Fruit fly (Drosophila melanogaster) whole organism, embryonic: Measurements from ENCODE around the gene Dic1.

ENCODE experiments used
- CG2129 ChIP-seq: fragments of 200-800 bp; sonication (Bioruptor generic); IDR thresholded peaks from 2 replicates; pipeline ENCODE4 v1.3.6; 2022; ENCODE audit warnings: missing biosample characterization, missing genetic modification characterization; ENCODE audit not compliant: partially characterized antibody
- pan ChIP-seq, 4 experiments: fragments of >200 bp in 3 of 4; fragments of 200-800 bp in 1 of 4; sonication (Bioruptor generic) in 1 of 4; optimal IDR thresholded peaks in 3 of 4; IDR thresholded peaks in 1 of 4; 2 replicates each; pipeline versions ENCODE4 v1.3.6 to Lab custom; 2017 to 2022; ENCODE audit warnings: missing biosample characterization in 2 of 4, missing genetic modification characterization in 2 of 4, mixed read lengths in 1 of 4
- pho ChIP-seq: fragments of 200-800 bp; sonication (Bioruptor generic); optimal IDR thresholded peaks from 2 replicates; lab custom pipeline; 2016; ENCODE audit warnings: missing biosample characterization, missing genetic modification characterization

DNA sequence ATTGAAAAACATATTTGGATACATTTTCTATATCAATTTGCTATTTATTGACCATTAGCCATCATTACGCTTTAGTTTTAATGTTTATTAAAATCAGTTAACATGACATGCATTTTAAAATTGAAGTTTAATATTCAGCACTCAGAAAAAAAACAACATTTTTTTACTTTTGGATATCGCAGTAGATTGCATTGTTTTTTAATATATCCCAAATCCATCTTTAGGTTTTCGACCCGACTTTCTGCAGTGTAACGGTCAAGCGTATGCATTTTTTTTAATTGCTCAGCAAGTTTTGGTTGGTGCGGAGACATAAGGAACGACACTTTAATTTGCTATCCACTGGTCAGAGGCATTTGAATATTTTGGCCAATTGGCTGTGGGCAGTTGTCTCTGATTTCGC lies 48.0 kb downstream of the Dic1 start:
- TF ChIP-seq pho: no peak
- no peak for TF ChIP-seq pan (optimal IDR thresholded peaks at IDR 0.05; lab: Kevin White, UChicago)
- TF ChIP-seq pan (GFP tag; optimal IDR thresholded peaks at IDR 0.05 in 1 of 2, IDR thresholded peaks at IDR 0.05 in 1 of 2): no peak
- TF ChIP-seq CG2129 (GFP tag; lab: Robert Waterston, UW): no peak
